Fruit fly (Drosophila melanogaster) Kc167 (cell line): ENCODE measurements around the gene CG34247.

ENCODE experiments used
- Myc ChIP-seq: fragments of >200 bp; optimal IDR thresholded peaks from 2 replicates; lab custom pipeline; 2017; ENCODE audit warnings: missing external identifiers
- Sin3A ChIP-seq: fragments of >200 bp; optimal IDR thresholded peaks from 2 replicates; lab custom pipeline; 2018; ENCODE audit warnings: missing external identifiers
- h ChIP-seq: fragments of >200 bp; optimal IDR thresholded peaks from 3 replicates; lab custom pipeline; 2018; ENCODE audit warnings: missing external identifiers
- insv ChIP-seq: fragments of >200 bp; optimal IDR thresholded peaks from 3 replicates; lab custom pipeline; 2018; ENCODE audit warnings: missing external identifiers
- psq ChIP-seq: fragments of >200 bp; optimal IDR thresholded peaks from 2 replicates; lab custom pipeline; 2017; ENCODE audit warnings: missing external identifiers
- ttk ChIP-seq: sonication (Bioruptor generic); optimal IDR thresholded peaks from 2 replicates; lab custom pipeline; 2017; ENCODE audit warnings: missing external identifiers

DNA sequence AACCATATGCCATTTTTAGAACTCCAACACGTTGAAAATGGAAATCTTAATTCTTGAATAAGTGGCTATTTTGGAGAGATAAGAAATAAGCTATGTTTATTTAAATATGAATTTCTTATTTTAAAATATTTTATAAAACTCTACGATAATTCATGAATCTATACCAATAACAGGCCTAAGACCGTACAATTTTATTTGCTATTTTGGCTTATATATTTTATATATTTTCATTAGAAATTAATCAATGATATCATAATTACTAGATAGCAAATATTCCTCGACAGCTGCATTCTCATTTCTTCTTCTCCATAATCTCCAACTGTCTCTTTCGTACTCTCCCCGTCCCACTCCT lies 49.5 kb downstream of the CG34247 start:
- TF ChIP-seq psq (lab: Kevin White, UChicago) (no peak), insv (lab: Kevin White, UChicago) (no peak), Myc (no peak), h (lab: Kevin White, UChicago) (no peak), ttk (lab: Kevin White, UChicago) (no peak), Sin3A (lab: Kevin White, UChicago) (no peak)
